Worm (Caenorhabditis elegans): ENCODE data around the gene sec-23.

sec-23 gene

DNA sequence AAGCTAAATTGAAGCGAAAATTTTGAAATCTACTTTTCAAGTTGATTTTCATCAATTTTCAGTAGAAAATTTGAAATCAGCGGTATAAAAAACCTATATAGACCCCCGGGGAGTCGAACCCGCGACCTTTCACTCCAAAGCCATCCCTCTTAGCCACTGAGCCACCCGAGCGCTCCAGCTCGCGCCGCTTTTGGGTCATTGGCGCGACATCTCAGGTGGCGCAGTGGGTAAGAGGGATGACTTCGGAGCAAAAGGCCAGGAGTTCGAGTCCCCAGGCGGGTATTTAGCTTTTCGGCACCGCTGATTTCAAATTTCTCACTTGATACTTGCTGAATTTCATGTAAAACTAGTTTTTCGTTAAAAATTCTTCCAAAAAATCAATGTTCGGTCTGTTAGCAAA lies 35.6 kb downstream of the sec-23 start:
- TF ChIP-seq F13H6.1 (tag; optimal IDR thresholded peaks at IDR 0.05) (no peak), nhr-77 (tag; optimal IDR thresholded peaks at IDR 0.05) (no peak), crh-2 (tag; optimal IDR thresholded peaks at IDR 0.05) (no peak), sma-9 (GFP tag; optimal IDR thresholded peaks at IDR 0.05) (no peak), sma-9 (tag; optimal IDR thresholded peaks at IDR 0.05) (no peak), lin-11 (tag; optimal IDR thresholded peaks at IDR 0.05) (no peak), elt-3 (tag; optimal IDR thresholded peaks at IDR 0.05) (no peak), skn-1 (tag; optimal IDR thresholded peaks at IDR 0.05) (no peak), ceh-16 (tag; optimal IDR thresholded peaks at IDR 0.05) (no peak), lsy-2 (tag; optimal IDR thresholded peaks at IDR 0.05) (no peak), gmeb-1 (tag; optimal IDR thresholded peaks at IDR 0.05) (no peak), peb-1 (tag; optimal IDR thresholded peaks at IDR 0.05) (no peak)

DNA sequence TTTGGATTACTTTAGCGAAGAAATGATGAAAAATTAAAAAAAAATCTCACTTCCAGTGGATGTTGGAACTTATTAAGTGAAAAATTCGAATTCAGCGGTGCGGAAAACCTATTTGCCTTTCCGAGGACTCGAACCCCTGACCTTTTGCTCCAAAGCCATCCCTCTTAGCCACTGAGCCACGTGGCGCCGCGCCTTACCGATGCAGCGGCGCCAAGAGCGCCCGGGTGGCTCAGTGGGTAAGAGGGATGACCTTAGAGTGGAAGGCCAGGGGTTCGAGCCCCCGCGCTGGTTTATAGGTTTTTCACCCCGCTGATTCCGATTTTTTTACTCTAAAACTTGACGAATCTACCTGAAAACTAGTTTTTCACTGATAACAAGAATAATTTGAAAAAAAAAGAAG lies 36.5 kb downstream of the sec-23 start:
- TF ChIP-seq ztf-11 (tag; optimal IDR thresholded peaks at IDR 0.05) (no peak), lin-39 (tag; optimal IDR thresholded peaks at IDR 0.05) (no peak), sem-4 (tag; optimal IDR thresholded peaks at IDR 0.05) (no peak), alr-1 (tag; optimal IDR thresholded peaks at IDR 0.05) (no peak), nhr-25 (tag; optimal IDR thresholded peaks at IDR 0.05) (no peak), nhr-11 (tag; optimal IDR thresholded peaks at IDR 0.05) (no peak), elt-3 (tag; optimal IDR thresholded peaks at IDR 0.05) (no peak), nhr-237 (tag; optimal IDR thresholded peaks at IDR 0.05) (no peak), zag-1 (tag; optimal IDR thresholded peaks at IDR 0.05) (no peak), crh-2 (tag; optimal IDR thresholded peaks at IDR 0.05) (no peak), skn-1 (tag; optimal IDR thresholded peaks at IDR 0.05) (no peak), fos-1 (tag; optimal IDR thresholded peaks at IDR 0.05) (no peak), mbf-1 (tag; optimal IDR thresholded peaks at IDR 0.05) (no peak), lsy-2 (tag; optimal IDR thresholded peaks at IDR 0.05) (no peak), elt-1 (tag; optimal IDR thresholded peaks at IDR 0.05) (no peak), lin-13 (GFP tag; optimal IDR thresholded peaks at IDR 0.05) (no peak), unc-39 (tag; optimal IDR thresholded peaks at IDR 0.05) (no peak), ztf-4 (tag; optimal IDR thresholded peaks at IDR 0.05) (no peak), ceh-82 (tag; optimal IDR thresholded peaks at IDR 0.05) (no peak), ama-1 (optimal IDR thresholded peaks at IDR 0.05) (no peak)

DNA sequence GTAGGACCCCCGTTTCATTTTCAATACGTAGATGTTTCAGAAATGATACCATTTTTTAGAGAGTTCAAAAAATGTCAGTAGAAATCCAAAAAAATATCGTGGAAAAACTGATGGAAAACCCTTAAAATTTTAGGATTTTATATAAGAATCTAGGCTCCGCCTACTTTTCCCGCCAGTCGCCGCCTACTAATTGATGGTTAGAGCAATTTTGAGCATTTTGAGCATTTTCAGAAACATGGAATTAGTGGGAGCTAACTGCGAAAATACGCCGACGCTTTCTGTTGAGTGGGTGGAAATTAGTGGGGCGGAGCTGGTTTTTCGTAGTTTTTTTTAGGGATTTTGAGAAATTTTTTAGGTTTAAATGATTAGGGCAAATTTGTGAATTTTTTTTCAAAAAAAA lies 42.1 kb downstream of the sec-23 start, which contains the start of gene ssu-1:
ssu-1 (minus strand) TSS at position 101 of the 400 bp plus-strand sequence.
- TF ChIP-seq elt-1 (tag; optimal IDR thresholded peaks at IDR 0.05) (no peak), blmp-1 (tag; optimal IDR thresholded peaks at IDR 0.05; ENCODE audit: insufficient read depth) (no peak), R02D3.7 (tag; optimal IDR thresholded peaks at IDR 0.05) (no peak), ztf-11 (tag; optimal IDR thresholded peaks at IDR 0.05) (no peak), C34F6.9 (tag; optimal IDR thresholded peaks at IDR 0.05) (no peak)

DNA sequence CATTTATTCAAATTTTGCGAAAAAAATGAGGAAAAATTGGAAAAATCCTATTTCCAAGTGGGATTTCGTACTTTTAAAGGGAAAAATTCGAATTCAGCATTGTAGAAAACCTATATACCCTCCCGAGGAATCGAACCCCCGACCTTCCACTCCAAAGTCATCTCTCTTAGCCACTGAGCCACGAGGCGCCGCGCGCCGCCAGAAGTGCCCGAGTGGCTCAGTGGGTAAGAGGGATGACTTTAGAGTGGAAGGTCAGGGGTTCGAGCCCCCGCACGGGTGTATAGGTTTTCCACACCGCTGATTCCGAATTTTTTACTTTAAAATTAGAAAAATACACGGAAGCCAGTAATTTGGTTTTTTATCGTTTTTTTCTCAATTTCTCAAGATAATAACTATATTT lies 43.7 kb downstream of the sec-23 start:
- no peak for TF ChIP-seq sma-9 (GFP tag; optimal IDR thresholded peaks at IDR 0.05)
- TF ChIP-seq sma-9 (tag; optimal IDR thresholded peaks at IDR 0.05): no peak

DNA sequence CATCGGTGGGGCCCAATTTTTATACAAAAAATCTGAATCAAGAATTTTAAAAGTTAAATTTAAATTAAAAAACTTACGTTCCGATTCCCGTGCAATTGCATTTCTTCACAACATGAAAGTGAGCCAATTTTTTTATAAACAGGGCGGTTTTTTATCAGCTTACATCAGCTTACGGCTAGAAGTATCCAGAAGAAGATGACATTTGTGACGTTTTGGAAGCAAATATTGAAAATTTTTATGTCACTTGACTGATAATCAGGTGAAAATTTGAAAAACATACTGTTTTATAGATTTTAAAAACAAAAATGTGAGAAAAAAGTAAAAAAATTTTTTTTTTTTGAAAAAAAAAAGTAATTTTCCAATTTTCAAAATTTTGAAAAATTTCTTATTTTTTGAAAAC lies 44.2 kb downstream of the sec-23 start, which contains the start of gene Y113G7A.22:
Y113G7A.22 (minus strand) TSS at position 101 of the 400 bp plus-strand sequence.
- TF ChIP-seq nhr-21 (tag; optimal IDR thresholded peaks at IDR 0.05) (no peak), ztf-4 (tag; optimal IDR thresholded peaks at IDR 0.05) (no peak), peb-1 (tag; optimal IDR thresholded peaks at IDR 0.05) (no peak), R02D3.7 (tag; optimal IDR thresholded peaks at IDR 0.05) (no peak), mbf-1 (tag; optimal IDR thresholded peaks at IDR 0.05) (no peak), lin-39 (tag; optimal IDR thresholded peaks at IDR 0.05) (no peak), skn-1 (tag; optimal IDR thresholded peaks at IDR 0.05) (no peak), nhr-6 (tag; optimal IDR thresholded peaks at IDR 0.05) (no peak), F13H6.1 (tag; optimal IDR thresholded peaks at IDR 0.05) (no peak), ZK546.5 (tag; optimal IDR thresholded peaks at IDR 0.05) (no peak), elt-1 (tag; optimal IDR thresholded peaks at IDR 0.05) (no peak), ztf-1 (GFP tag; conservative IDR thresholded peaks at IDR 0.05) (no peak), ceh-82 (tag; optimal IDR thresholded peaks at IDR 0.05) (no peak)

Measured in whole organism, L2 larva.